Worm (Caenorhabditis elegans) whole organism, mixed stage, embryonic: ENCODE measurements around the gene ZC404.2.

Experiments
- M03D4.4 ChIP-seq: sonication (generic microtip); optimal IDR thresholded peaks from 2 replicates; lab custom pipeline; 2017; ENCODE audit warnings: mild to moderate bottlenecking, missing genetic modification characterization, missing compliant biosample characterization
- bed-3 ChIP-seq: fragments of 200-800 bp; sonication (Bioruptor generic); optimal IDR thresholded peaks from 3 replicates; lab custom pipeline; 2018; ENCODE audit warnings: mild to moderate bottlenecking, missing genetic modification characterization, moderate library complexity, missing compliant biosample characterization
- blmp-1 ChIP-seq: fragments of 150-350 bp; optimal IDR thresholded peaks from 2 replicates; lab custom pipeline; 2014; ENCODE audit warnings: missing biosample characterization, missing genetic modification characterization
- ceh-39 ChIP-seq: fragments of 150-350 bp; optimal IDR thresholded peaks from 2 replicates; lab custom pipeline; 2014; ENCODE audit warnings: missing biosample characterization, missing genetic modification characterization
- ceh-43 ChIP-seq: fragments of 200-800 bp; sonication (Bioruptor generic); optimal IDR thresholded peaks from 2 replicates; lab custom pipeline; 2018; ENCODE audit warnings: mild to moderate bottlenecking, missing genetic modification characterization, moderate library complexity, missing compliant biosample characterization
- ceh-83 ChIP-seq: fragments of 200-800 bp; sonication (Bioruptor generic); optimal IDR thresholded peaks from 2 replicates; lab custom pipeline; 2018; ENCODE audit warnings: mild to moderate bottlenecking, missing genetic modification characterization, missing compliant biosample characterization
- ces-1 ChIP-seq: fragments of 150-350 bp; optimal IDR thresholded peaks from 2 replicates; lab custom pipeline; 2014; ENCODE audit warnings: missing biosample characterization, missing genetic modification reagents, missing genetic modification characterization
- cnd-1 ChIP-seq: fragments of 200-800 bp; sonication (Bioruptor generic); optimal IDR thresholded peaks from 2 replicates; lab custom pipeline; 2018; ENCODE audit warnings: mild to moderate bottlenecking, missing genetic modification characterization, missing compliant biosample characterization
- drap-1 ChIP-seq: fragments of 200-800 bp; sonication (Bioruptor generic); optimal IDR thresholded peaks from 3 replicates; lab custom pipeline; 2018; ENCODE audit warnings: mild to moderate bottlenecking, missing genetic modification characterization, missing compliant biosample characterization
- elt-1 ChIP-seq: sonication (generic microtip); optimal IDR thresholded peaks from 2 replicates; lab custom pipeline; 2017; ENCODE audit warnings: missing genetic modification characterization, mild to moderate bottlenecking, missing compliant biosample characterization, antibody characterized with exemption, moderate library complexity, borderline replicate concordance; ENCODE audit not compliant: insufficient read depth
- flh-1 ChIP-seq: fragments of 200-800 bp; sonication (Bioruptor generic); optimal IDR thresholded peaks from 2 replicates; lab custom pipeline; 2018; ENCODE audit warnings: mild to moderate bottlenecking, missing genetic modification characterization, moderate library complexity, missing compliant biosample characterization
- ham-2 ChIP-seq: fragments of 200-800 bp; sonication (Bioruptor generic); optimal IDR thresholded peaks from 2 replicates; lab custom pipeline; 2018; ENCODE audit warnings: mild to moderate bottlenecking, missing genetic modification characterization, missing compliant biosample characterization
- hlh-1 ChIP-seq: fragments of 150-350 bp; optimal IDR thresholded peaks from 2 replicates; lab custom pipeline; 2014; ENCODE audit warnings: missing biosample characterization, missing genetic modification reagents, missing genetic modification characterization
- lin-13 ChIP-seq: fragments of 150-350 bp; optimal IDR thresholded peaks from 2 replicates; lab custom pipeline; 2014; ENCODE audit warnings: missing biosample characterization, missing genetic modification characterization
- lin-32 ChIP-seq: fragments of 200-800 bp; sonication (Bioruptor generic); optimal IDR thresholded peaks from 2 replicates; lab custom pipeline; 2018; ENCODE audit warnings: mild to moderate bottlenecking, missing genetic modification characterization, missing compliant biosample characterization
- lsy-2 ChIP-seq: fragments of 150-350 bp; optimal IDR thresholded peaks from 2 replicates; lab custom pipeline; 2014; ENCODE audit warnings: missing biosample characterization, missing genetic modification characterization
- mab-5 ChIP-seq: fragments of 150-350 bp; optimal IDR thresholded peaks from 2 replicates; lab custom pipeline; 2014; ENCODE audit warnings: missing biosample characterization, missing genetic modification characterization
- mep-1 ChIP-seq: fragments of 150-350 bp; optimal IDR thresholded peaks from 2 replicates; lab custom pipeline; 2017; ENCODE audit warnings: missing biosample characterization, missing genetic modification reagents, missing genetic modification characterization, inconsistent platforms
- mls-2 ChIP-seq: sonication (generic microtip); optimal IDR thresholded peaks from 2 replicates; lab custom pipeline; 2016; ENCODE audit warnings: mild to moderate bottlenecking, missing genetic modification characterization, moderate library complexity, missing compliant biosample characterization
- nhr-12 ChIP-seq: fragments of 150-350 bp; optimal IDR thresholded peaks from 2 replicates; lab custom pipeline; 2014; ENCODE audit warnings: missing biosample characterization, missing genetic modification characterization
- nhr-2 ChIP-seq: fragments of 150-350 bp; optimal IDR thresholded peaks from 2 replicates; lab custom pipeline; 2014; ENCODE audit warnings: missing biosample characterization, missing genetic modification characterization
- nhr-237 ChIP-seq: fragments of 150-350 bp; optimal IDR thresholded peaks from 2 replicates; lab custom pipeline; 2014; ENCODE audit warnings: missing biosample characterization, missing genetic modification characterization
- nhr-28 ChIP-seq: fragments of 150-350 bp; optimal IDR thresholded peaks from 2 replicates; lab custom pipeline; 2014; ENCODE audit warnings: missing biosample characterization, missing genetic modification characterization
- pha-4 ChIP-seq: fragments of 150-350 bp; optimal IDR thresholded peaks from 2 replicates; lab custom pipeline; 2018; ENCODE audit warnings: missing biosample characterization, missing genetic modification reagents, missing genetic modification characterization
- sem-2 ChIP-seq: fragments of 200-800 bp; sonication (Bioruptor generic); optimal IDR thresholded peaks from 2 replicates; lab custom pipeline; 2018; ENCODE audit warnings: mild to moderate bottlenecking, missing genetic modification characterization, missing compliant biosample characterization
- snpc-4 ChIP-seq: fragments of 150-350 bp; optimal IDR thresholded peaks from 2 replicates; lab custom pipeline; 2014; ENCODE audit warnings: missing biosample characterization, missing genetic modification characterization
- sptf-1 ChIP-seq: sonication (generic microtip); optimal IDR thresholded peaks from 2 replicates; lab custom pipeline; 2017; ENCODE audit warnings: mild to moderate bottlenecking, missing genetic modification characterization, moderate library complexity, missing compliant biosample characterization
- tbx-8 ChIP-seq: fragments of 200-800 bp; sonication (Bioruptor generic); optimal IDR thresholded peaks from 2 replicates; lab custom pipeline; 2018; ENCODE audit warnings: mild to moderate bottlenecking, missing genetic modification characterization, moderate library complexity, missing compliant biosample characterization
- unc-120 ChIP-seq: sonication (generic microtip); optimal IDR thresholded peaks from 2 replicates; lab custom pipeline; 2017; ENCODE audit warnings: missing genetic modification characterization, missing compliant biosample characterization; ENCODE audit not compliant: poor library complexity, severe bottlenecking
- unc-39 ChIP-seq: fragments of 150-350 bp; optimal IDR thresholded peaks from 2 replicates; lab custom pipeline; 2014; ENCODE audit warnings: missing biosample characterization, missing genetic modification characterization
- unc-62 ChIP-seq: fragments of 150-350 bp; optimal IDR thresholded peaks from 2 replicates; lab custom pipeline; 2014; ENCODE audit warnings: missing biosample characterization, missing genetic modification reagents, missing genetic modification characterization
- zip-8 ChIP-seq: fragments of 150-350 bp; optimal IDR thresholded peaks from 2 replicates; lab custom pipeline; 2014; ENCODE audit warnings: missing biosample characterization, missing genetic modification characterization
- ztf-11 ChIP-seq: fragments of 150-350 bp; optimal IDR thresholded peaks from 2 replicates; lab custom pipeline; 2014; ENCODE audit warnings: missing biosample characterization, missing genetic modification characterization

The ZC404.2 gene

ce11 chrV:6782260-6782659 is 5.5 kb upstream of the ZC404.2 start:
- TF ChIP-seq zip-8 (tag; lab: Kevin White, UChicago) (no peak), nhr-2 (tag; lab: Kevin White, UChicago) (no peak), unc-62 (GFP tag; lab: Kevin White, UChicago) (no peak), mls-2 (no peak), ceh-83 (GFP tag; lab: Kevin White, UChicago) (no peak), elt-1 (tag; lab: Kevin White, UChicago) (no peak), unc-120 (tag; lab: Kevin White, UChicago) (no peak), mab-5 (tag; lab: Kevin White, UChicago) (no peak), tbx-8 (GFP tag; lab: Kevin White, UChicago) (no peak), sem-2 (no peak)

ce11 chrV:6783044-6783625 is 4.6 kb upstream of the ZC404.2 start:
- TF ChIP-seq flh-1 (GFP tag; lab: Kevin White, UChicago): no peak
- TF ChIP-seq M03D4.4 (tag; lab: Kevin White, UChicago): no peak
- no peak for TF ChIP-seq ces-1 (GFP tag; lab: Kevin White, UChicago)
- no peak for TF ChIP-seq mep-1
- no peak for TF ChIP-seq lin-32 (GFP tag; lab: Kevin White, UChicago)
- TF ChIP-seq tbx-8 (GFP tag; lab: Kevin White, UChicago): no peak
- no peak for TF ChIP-seq pha-4
- no peak for TF ChIP-seq lsy-2
- no peak for TF ChIP-seq unc-39 (tag; lab: Kevin White, UChicago)
- TF ChIP-seq ztf-11 (tag; lab: Kevin White, UChicago): no peak
- TF ChIP-seq ceh-43 (GFP tag; lab: Kevin White, UChicago): no peak
- no peak for TF ChIP-seq hlh-1 (tag; lab: Kevin White, UChicago)
- TF ChIP-seq elt-1 (tag; lab: Kevin White, UChicago): no peak
- TF ChIP-seq nhr-12 (tag; lab: Kevin White, UChicago): no peak
- TF ChIP-seq nhr-28 (tag; lab: Kevin White, UChicago): no peak
- no peak for TF ChIP-seq snpc-4 (tag; lab: Kevin White, UChicago)
- no peak for TF ChIP-seq sptf-1 (tag; lab: Kevin White, UChicago)
- TF ChIP-seq lin-13 (tag; lab: Kevin White, UChicago): no peak
- TF ChIP-seq ceh-39 (tag; lab: Kevin White, UChicago): no peak

DNA sequence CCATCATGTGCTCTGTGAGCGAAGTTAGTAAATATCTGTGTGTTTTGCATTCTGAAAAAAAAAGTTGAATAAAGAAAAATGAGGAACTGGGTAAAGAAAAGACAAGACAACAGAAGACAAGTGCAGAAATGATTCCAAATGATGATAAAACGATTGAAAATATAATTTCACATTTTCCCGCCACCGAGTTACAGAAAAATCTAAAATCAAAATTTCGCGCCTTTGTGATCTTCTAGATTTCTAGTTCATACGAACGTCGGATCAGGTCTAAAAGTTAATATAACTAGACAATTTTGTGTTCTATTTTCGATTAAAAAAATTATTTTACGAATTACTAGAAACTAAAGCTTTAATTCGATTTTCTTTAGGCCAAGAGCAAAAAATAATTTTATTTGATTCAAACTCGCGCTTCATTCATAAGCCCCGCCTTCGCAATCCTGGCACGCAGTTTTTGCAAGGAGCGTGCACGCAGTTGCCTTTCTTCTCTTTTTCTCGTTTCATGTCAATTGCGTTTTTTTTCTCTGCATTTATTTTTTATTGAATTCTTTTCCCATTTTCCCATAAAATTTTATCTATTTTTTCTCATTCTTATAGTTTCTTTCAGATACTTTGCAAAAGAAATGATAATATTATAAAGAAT is 2.8 kb upstream of the ZC404.2 start, which contains the start of the genes spn-4 and spe-39:
Gene spn-4, minus strand, starts transcription at position 51 of the 640 bp plus-strand sequence.
Gene spe-39, plus strand, starts transcription at position 599 of the 640 bp plus-strand sequence.
- peak; percentile 30 for TF ChIP-seq blmp-1 (tag; lab: Kevin White, UChicago)
- peak; percentile 49 for TF ChIP-seq M03D4.4 (tag; lab: Kevin White, UChicago)
- TF ChIP-seq pha-4: no peak
- TF ChIP-seq ztf-11 (tag; lab: Kevin White, UChicago): peak; percentile 50
- no peak for TF ChIP-seq ceh-43 (GFP tag; lab: Kevin White, UChicago)
- TF ChIP-seq ceh-83 (GFP tag; lab: Kevin White, UChicago): no peak
- no peak for TF ChIP-seq mls-2
- peak; percentile 15 for TF ChIP-seq ham-2 (GFP tag; lab: Kevin White, UChicago)
- peak; percentile 44 for TF ChIP-seq lin-13 (tag; lab: Kevin White, UChicago)
- no peak for TF ChIP-seq bed-3 (GFP tag; lab: Kevin White, UChicago)
- TF ChIP-seq hlh-1 (tag; lab: Kevin White, UChicago): peak; percentile 26
- peak; percentile 69 for TF ChIP-seq sptf-1 (tag; lab: Kevin White, UChicago)
- peak; percentile 6 for TF ChIP-seq elt-1 (tag; lab: Kevin White, UChicago)
- TF ChIP-seq ceh-39 (tag; lab: Kevin White, UChicago): peak; percentile 13
- TF ChIP-seq lsy-2: peak; percentile 49
- TF ChIP-seq sem-2: no peak
- TF ChIP-seq nhr-237 (tag; lab: Kevin White, UChicago): peak; percentile 47
- TF ChIP-seq cnd-1 (tag; lab: Kevin White, UChicago): no peak
- TF ChIP-seq mep-1: peak; percentile 69
- TF ChIP-seq unc-62 (GFP tag; lab: Kevin White, UChicago): no peak
- TF ChIP-seq drap-1 (GFP tag; lab: Kevin White, UChicago): no peak
- TF ChIP-seq nhr-2 (tag; lab: Kevin White, UChicago): peak; percentile 29
- TF ChIP-seq ces-1 (GFP tag; lab: Kevin White, UChicago): peak; percentile 79
- peak; percentile 48 for TF ChIP-seq mab-5 (tag; lab: Kevin White, UChicago)
- TF ChIP-seq unc-120 (tag; lab: Kevin White, UChicago): no peak
- TF ChIP-seq flh-1 (GFP tag; lab: Kevin White, UChicago): no peak
- TF ChIP-seq tbx-8 (GFP tag; lab: Kevin White, UChicago): no peak
- peak; percentile 38 for TF ChIP-seq nhr-12 (tag; lab: Kevin White, UChicago)
